Worm (Caenorhabditis elegans) whole organism, L1 larva: ENCODE measurements around the gene K01D12.15.

Experiments
- jun-1 ChIP-seq: fragments of 150-350 bp; optimal IDR thresholded peaks from 2 replicates; lab custom pipeline; 2014; ENCODE audit warnings: missing biosample characterization, missing genetic modification reagents, missing genetic modification characterization
- lin-13 ChIP-seq: fragments of 150-350 bp; optimal IDR thresholded peaks from 2 replicates; lab custom pipeline; 2014; ENCODE audit warnings: missing biosample characterization, missing genetic modification reagents, missing genetic modification characterization
- lin-15B ChIP-seq: fragments of 150-350 bp; sonication (generic microtip); optimal IDR thresholded peaks from 3 replicates; lab custom pipeline; 2014; ENCODE audit warnings: missing biosample characterization, missing genetic modification characterization
- nhr-237 ChIP-seq: fragments of 150-350 bp; optimal IDR thresholded peaks from 2 replicates; lab custom pipeline; 2014; ENCODE audit warnings: missing biosample characterization, missing genetic modification characterization
- tbx-2 ChIP-seq: sonication (generic microtip); optimal IDR thresholded peaks from 2 replicates; lab custom pipeline; 2016; ENCODE audit warnings: missing genetic modification characterization, missing compliant biosample characterization
- ztf-11 ChIP-seq, 2 experiments: sonication (generic microtip); optimal IDR thresholded peaks; 2 replicates each; lab custom pipeline; 2016 to 2017; ENCODE audit warnings: missing genetic modification characterization in 2 of 2, missing biosample characterization in 1 of 2, missing compliant biosample characterization in 1 of 2

DNA sequence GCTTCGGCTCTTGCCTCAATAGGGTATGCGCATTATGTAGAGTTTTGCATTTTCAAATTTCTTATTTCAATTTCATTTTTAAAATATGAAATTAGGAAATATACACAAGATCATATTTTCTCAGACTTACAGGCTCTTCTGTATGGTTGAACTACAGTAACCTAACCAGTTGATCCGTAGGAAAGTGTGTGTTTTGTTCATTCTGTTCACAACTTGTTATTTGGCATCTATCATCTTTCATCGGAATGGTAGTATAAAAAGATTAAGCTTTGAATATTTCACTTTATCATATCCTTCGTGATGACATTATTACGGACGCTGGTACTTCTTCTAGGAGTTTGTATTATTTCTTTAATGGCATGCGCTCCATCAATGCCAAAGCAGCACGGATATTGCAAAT, 19.7 kb downstream of the K01D12.15 start, which contains the start of gene K01D12.10:
- TF ChIP-seq jun-1: no peak
- no peak for TF ChIP-seq lin-13 (GFP tag; lab: Kevin White, UChicago)
- TF ChIP-seq tbx-2 (tag; lab: Kevin White, UChicago): no peak
- TF ChIP-seq ztf-11 (tag; optimal IDR thresholded peaks at IDR 0.05; lab: Kevin White, UChicago): no peak
- no peak for TF ChIP-seq lin-15B (tag; lab: Kevin White, UChicago)
- TF ChIP-seq nhr-237: no peak
